Worm (Caenorhabditis elegans) whole organism, L1 larva: ENCODE results near the gene C47D2.1.
A peak's percentile ranks its signal among the peaks of the same experiment; 100 is the strongest.

ENCODE experiments used
- ama-1 ChIP-seq: fragments of 150-350 bp; optimal IDR thresholded peaks from 2 replicates; lab custom pipeline; 2014
- efl-3 ChIP-seq: fragments of 200-800 bp; sonication (Bioruptor generic); optimal IDR thresholded peaks from 2 replicates; lab custom pipeline; 2018; ENCODE audit warnings: mild to moderate bottlenecking, missing genetic modification characterization, missing compliant biosample characterization
- fkh-4 ChIP-seq: sonication (generic microtip); optimal IDR thresholded peaks from 2 replicates; lab custom pipeline; 2016; ENCODE audit warnings: missing compliant biosample characterization, missing genetic modification characterization, borderline replicate concordance
- lsy-2 ChIP-seq, 2 experiments: fragments of 150-350 bp; optimal IDR thresholded peaks; 2 replicates each; lab custom pipeline; 2014; ENCODE audit warnings: missing biosample characterization in 2 of 2, missing genetic modification characterization in 2 of 2
- mdl-1 ChIP-seq, 2 experiments: fragments of 150-350 bp; optimal IDR thresholded peaks; 2 replicates each; lab custom pipeline; 2014 to 2017; ENCODE audit warnings: missing biosample characterization in 2 of 2, missing genetic modification characterization in 2 of 2, inconsistent platforms in 1 of 2
- nhr-237 ChIP-seq: fragments of 150-350 bp; optimal IDR thresholded peaks from 2 replicates; lab custom pipeline; 2014; ENCODE audit warnings: missing biosample characterization, missing genetic modification characterization
- nhr-28 ChIP-seq: fragments of 150-350 bp; optimal IDR thresholded peaks from 2 replicates; lab custom pipeline; 2014; ENCODE audit warnings: missing biosample characterization, missing genetic modification characterization
- snpc-4 ChIP-seq: fragments of 150-350 bp; optimal IDR thresholded peaks from 2 replicates; lab custom pipeline; 2014; ENCODE audit warnings: missing biosample characterization, missing genetic modification characterization
- unc-62 ChIP-seq: fragments of 150-350 bp; optimal IDR thresholded peaks from 2 replicates; lab custom pipeline; 2014; ENCODE audit warnings: missing biosample characterization, missing genetic modification reagents, missing genetic modification characterization
- unc-86 ChIP-seq: sonication (generic microtip); optimal IDR thresholded peaks from 2 replicates; lab custom pipeline; 2016; ENCODE audit warnings: missing genetic modification characterization, missing compliant biosample characterization
- ztf-11 ChIP-seq, 2 experiments: sonication (generic microtip); optimal IDR thresholded peaks; 2 replicates each; lab custom pipeline; 2016 to 2017; ENCODE audit warnings: missing genetic modification characterization in 2 of 2, missing biosample characterization in 1 of 2, missing compliant biosample characterization in 1 of 2

DNA sequence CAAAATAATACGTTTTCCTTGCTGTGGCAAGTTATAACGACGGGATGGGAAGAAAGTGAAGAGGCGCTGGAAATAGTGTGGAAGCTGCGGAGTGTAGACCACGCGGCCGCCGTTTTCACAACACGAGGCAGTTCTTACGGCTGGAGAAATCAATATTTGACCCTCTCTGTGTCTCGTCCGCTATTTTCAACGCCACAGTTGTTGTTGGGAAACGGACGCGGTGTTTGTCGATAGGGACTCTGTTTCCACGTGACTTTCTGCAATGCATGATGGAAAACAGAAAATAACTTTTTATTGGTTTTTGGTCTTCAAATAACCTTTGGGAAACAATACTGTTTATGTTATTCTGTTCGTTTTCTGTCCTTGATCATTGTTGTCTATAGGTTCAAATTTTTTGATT, 17.0 kb downstream of the C47D2.1 start, which contains the start of gene K02A6.3:
- TF ChIP-seq lsy-2 (tag; optimal IDR thresholded peaks at IDR 0.05; lab: Kevin White, UChicago) (peak; percentile 81 to 84), mdl-1 (tag; optimal IDR thresholded peaks at IDR 0.05; lab: Kevin White, UChicago) (peak; percentile 81 to 100), snpc-4 (peak; percentile 74), ama-1 (peak; percentile 77), nhr-28 (no peak), unc-86 (tag; lab: Kevin White, UChicago) (peak; percentile 47), ztf-11 (tag; optimal IDR thresholded peaks at IDR 0.05; lab: Kevin White, UChicago) (no peak), efl-3 (GFP tag; lab: Kevin White, UChicago) (no peak), unc-62 (no peak), fkh-4 (tag; lab: Kevin White, UChicago) (peak; percentile 33), nhr-237 (peak; percentile 43)
